Fruit fly (Drosophila melanogaster) whole organism, embryonic: ENCODE results near the gene CG4537.

ENCODE experiments used
- Bteb2 ChIP-seq: fragments of 200-800 bp; sonication (Bioruptor generic); optimal IDR thresholded peaks from 2 replicates; lab custom pipeline; 2016; ENCODE audit warnings: missing biosample characterization, missing genetic modification characterization
- CG10267 ChIP-seq: fragments of 200-800 bp; sonication (Bioruptor generic); optimal IDR thresholded peaks from 2 replicates; lab custom pipeline; 2018; ENCODE audit warnings: missing biosample characterization, mild to moderate bottlenecking, missing genetic modification characterization, moderate library complexity
- CG10431 ChIP-seq: fragments of 200-800 bp; sonication (Bioruptor generic); optimal IDR thresholded peaks from 3 replicates; lab custom pipeline; 2018; ENCODE audit warnings: missing biosample characterization, mild to moderate bottlenecking, missing genetic modification characterization
- CG10654 ChIP-seq: fragments of 200-800 bp; sonication (Bioruptor generic); optimal IDR thresholded peaks from 2 replicates; lab custom pipeline; 2016; ENCODE audit warnings: missing biosample characterization, missing genetic modification characterization
- CG1233 ChIP-seq: fragments of 200-800 bp; sonication (Bioruptor generic); optimal IDR thresholded peaks from 4 replicates; lab custom pipeline; 2018; ENCODE audit warnings: missing biosample characterization, mild to moderate bottlenecking, missing genetic modification characterization
- CG13287 ChIP-seq: fragments of 200-800 bp; sonication (Bioruptor generic); IDR thresholded peaks from 2 replicates; pipeline ENCODE4 v1.3.6; 2022; ENCODE audit warnings: missing biosample characterization, missing genetic modification characterization; ENCODE audit not compliant: partially characterized antibody
- CG1603 ChIP-seq: fragments of 200-800 bp; sonication (Bioruptor generic); optimal IDR thresholded peaks from 2 replicates; lab custom pipeline; 2019; ENCODE audit warnings: missing biosample characterization, mild to moderate bottlenecking, missing genetic modification characterization, moderate library complexity
- CG2875 ChIP-seq: fragments of 200-800 bp; sonication (Bioruptor generic); optimal IDR thresholded peaks from 2 replicates; lab custom pipeline; 2017; ENCODE audit warnings: missing biosample characterization, mild to moderate bottlenecking, missing genetic modification characterization, missing genetic modification reagents
- CG31224 ChIP-seq: fragments of 200-800 bp; sonication (Bioruptor generic); IDR thresholded peaks from 2 replicates; pipeline ENCODE4 v1.3.6; 2022; ENCODE audit warnings: missing biosample characterization, missing genetic modification characterization
- CG31365 ChIP-seq: fragments of 200-800 bp; sonication (Bioruptor generic); optimal IDR thresholded peaks from 2 replicates; lab custom pipeline; 2018; ENCODE audit warnings: missing biosample characterization, mild to moderate bottlenecking, missing genetic modification characterization
- CG34224 ChIP-seq: fragments of 200-800 bp; sonication (Bioruptor generic); IDR thresholded peaks from 3 replicates; pipeline ENCODE4 v1.3.6; 2022; ENCODE audit warnings: missing biosample characterization, missing genetic modification characterization; ENCODE audit not compliant: partially characterized antibody
- CG3726 ChIP-seq: fragments of 200-800 bp; sonication (Bioruptor generic); IDR thresholded peaks from 3 replicates; pipeline ENCODE4, ENCODE4 v1.3.6; 2022; ENCODE audit warnings: missing biosample characterization, missing genetic modification characterization
- CG4328 ChIP-seq: fragments of 200-800 bp; sonication (Bioruptor generic); optimal IDR thresholded peaks from 3 replicates; lab custom pipeline; 2017; ENCODE audit warnings: missing biosample characterization, missing genetic modification reagents, missing genetic modification characterization
- CG5180 ChIP-seq: fragments of 200-800 bp; sonication (Bioruptor generic); optimal IDR thresholded peaks from 3 replicates; lab custom pipeline; 2017; ENCODE audit warnings: missing biosample characterization, missing genetic modification characterization, mild to moderate bottlenecking, moderate library complexity, missing genetic modification reagents
- CG6254 ChIP-seq: fragments of 200-800 bp; sonication (Bioruptor generic); optimal IDR thresholded peaks from 3 replicates; lab custom pipeline; 2017; ENCODE audit warnings: mild to moderate bottlenecking, missing biosample characterization, missing genetic modification reagents, missing genetic modification characterization
- CG6654 ChIP-seq: fragments of 200-800 bp; sonication (Bioruptor generic); optimal IDR thresholded peaks from 2 replicates; lab custom pipeline; 2017; ENCODE audit warnings: missing biosample characterization, mild to moderate bottlenecking, missing genetic modification characterization
- CG6791 ChIP-seq: fragments of 200-800 bp; sonication (Bioruptor generic); IDR thresholded peaks from 3 replicates; pipeline ENCODE4 v1.3.6; 2022; ENCODE audit warnings: missing biosample characterization, missing genetic modification characterization; ENCODE audit not compliant: partially characterized antibody
- CG6813 ChIP-seq: fragments of 200-800 bp; sonication (Bioruptor generic); optimal IDR thresholded peaks from 2 replicates; lab custom pipeline; 2017; ENCODE audit warnings: missing biosample characterization, missing genetic modification characterization, mild to moderate bottlenecking, moderate library complexity, missing genetic modification reagents
- CrebB ChIP-seq: fragments of 200-800 bp; sonication (Bioruptor generic); optimal IDR thresholded peaks from 3 replicates; lab custom pipeline; 2018; ENCODE audit warnings: missing biosample characterization, mild to moderate bottlenecking, missing genetic modification characterization
- Deaf1 ChIP-seq: fragments of 200-800 bp; optimal IDR thresholded peaks from 3 replicates; lab custom pipeline; 2019; ENCODE audit warnings: missing biosample characterization, mild to moderate bottlenecking, missing genetic modification characterization, moderate library complexity
- Drgx ChIP-seq: fragments of 200-800 bp; sonication (Bioruptor generic); IDR thresholded peaks from 2 replicates; pipeline ENCODE4 v1.3.6; 2022; ENCODE audit warnings: missing biosample characterization, missing genetic modification characterization
- Hand ChIP-seq: fragments of 200-800 bp; sonication (Bioruptor generic); optimal IDR thresholded peaks from 2 replicates; lab custom pipeline; 2017; ENCODE audit warnings: mild to moderate bottlenecking, missing biosample characterization, missing genetic modification reagents, missing genetic modification characterization
- HmgZ ChIP-seq: fragments of 200-800 bp; sonication (Bioruptor generic); optimal IDR thresholded peaks from 2 replicates; lab custom pipeline; 2018; ENCODE audit warnings: missing biosample characterization, mild to moderate bottlenecking, missing genetic modification characterization
- Lpt ChIP-seq: fragments of >200 bp; optimal IDR thresholded peaks from 2 replicates; lab custom pipeline; 2018; ENCODE audit warnings: missing biosample characterization, missing genetic modification characterization
- Med ChIP-seq: fragments of 200-800 bp; sonication (Bioruptor generic); peaks from one replicate; lab custom pipeline; 2016; ENCODE audit warnings: missing biosample characterization, missing genetic modification characterization, mild to moderate bottlenecking, inconsistent platforms, moderate library complexity
- Mrtf ChIP-seq: fragments of 200-800 bp; sonication (Bioruptor generic); IDR thresholded peaks from 3 replicates; pipeline ENCODE4 v1.3.6; 2022; ENCODE audit warnings: missing biosample characterization, missing genetic modification characterization
- Opbp ChIP-seq: fragments of 200-800 bp; sonication (Bioruptor generic); IDR thresholded peaks from 3 replicates; pipeline ENCODE4 v1.3.6; 2022; ENCODE audit warnings: missing biosample characterization, missing genetic modification characterization; ENCODE audit not compliant: partially characterized antibody
- Ptx1 ChIP-seq: fragments of 200-800 bp; sonication (Bioruptor generic); IDR thresholded peaks from 2 replicates; pipeline ENCODE4 v1.3.6; 2022; ENCODE audit warnings: missing biosample characterization, missing genetic modification characterization
- Scr ChIP-seq: fragments of 200-800 bp; sonication (Bioruptor generic); IDR thresholded peaks from 2 replicates; pipeline ENCODE4 v1.3.6; 2022; ENCODE audit warnings: missing biosample characterization, missing genetic modification characterization; ENCODE audit not compliant: partially characterized antibody
- Side ChIP-seq: fragments of 200-800 bp; sonication (Bioruptor generic); optimal IDR thresholded peaks from 2 replicates; lab custom pipeline; 2016; ENCODE audit warnings: missing biosample characterization, missing genetic modification characterization
- Ssrp ChIP-seq: fragments of 200-800 bp; sonication (Bioruptor generic); optimal IDR thresholded peaks from 2 replicates; lab custom pipeline; 2018; ENCODE audit warnings: missing biosample characterization, mild to moderate bottlenecking, missing genetic modification characterization, moderate library complexity
- Xbp1 ChIP-seq: fragments of 200-800 bp; sonication (Bioruptor generic); optimal IDR thresholded peaks from 3 replicates; lab custom pipeline; 2016; ENCODE audit warnings: missing biosample characterization, mild to moderate bottlenecking, missing genetic modification characterization
- bab2 ChIP-seq: fragments of 200-800 bp; sonication (Bioruptor generic); optimal IDR thresholded peaks from 2 replicates; lab custom pipeline; 2016; ENCODE audit warnings: missing biosample characterization, missing genetic modification characterization
- da ChIP-seq: fragments of 200-800 bp; sonication (Bioruptor generic); optimal IDR thresholded peaks from 2 replicates; lab custom pipeline; 2016; ENCODE audit warnings: missing biosample characterization, missing genetic modification characterization
- danr ChIP-seq: fragments of 200-800 bp; sonication (Bioruptor generic); IDR thresholded peaks from 2 replicates; pipeline ENCODE4 v1.3.6; 2022; ENCODE audit warnings: missing biosample characterization, missing genetic modification characterization
- fru ChIP-seq: fragments of >200 bp; optimal IDR thresholded peaks from 2 replicates; lab custom pipeline; 2017
- gsb-n ChIP-seq: fragments of 200-800 bp; sonication (Bioruptor generic); optimal IDR thresholded peaks from 3 replicates; lab custom pipeline; 2018; ENCODE audit warnings: missing biosample characterization, mild to moderate bottlenecking, missing genetic modification characterization
- hb ChIP-seq: fragments of 200-800 bp; sonication (Bioruptor generic); IDR thresholded peaks from 3 replicates; pipeline ENCODE4 v1.3.6; 2022; ENCODE audit warnings: missing biosample characterization, missing genetic modification characterization; ENCODE audit not compliant: partially characterized antibody
- insv ChIP-seq, 2 experiments: fragments of 200-800 bp; sonication (Bioruptor generic); optimal IDR thresholded peaks; 3 replicates each; lab custom pipeline; 2016 to 2018; ENCODE audit warnings: missing biosample characterization in 2 of 2, missing genetic modification characterization in 2 of 2
- jumu ChIP-seq: fragments of 200-800 bp; sonication (Bioruptor generic); optimal IDR thresholded peaks from 3 replicates; lab custom pipeline; 2016; ENCODE audit warnings: missing biosample characterization, missing genetic modification characterization
- lilli ChIP-seq: fragments of 200-800 bp; sonication (Bioruptor generic); optimal IDR thresholded peaks from 3 replicates; lab custom pipeline; 2016; ENCODE audit warnings: missing biosample characterization, missing genetic modification characterization
- mam ChIP-seq: fragments of 200-800 bp; sonication (Bioruptor generic); optimal IDR thresholded peaks from 3 replicates; lab custom pipeline; 2016; ENCODE audit warnings: missing biosample characterization, missing genetic modification characterization
- nmo ChIP-seq: fragments of 200-800 bp; sonication (Bioruptor generic); optimal IDR thresholded peaks from 2 replicates; lab custom pipeline; 2018; ENCODE audit warnings: missing biosample characterization, mild to moderate bottlenecking, missing genetic modification characterization, moderate library complexity
- phol ChIP-seq: fragments of 200-800 bp; sonication (Bioruptor generic); optimal IDR thresholded peaks from 3 replicates; lab custom pipeline; 2018; ENCODE audit warnings: missing biosample characterization, mild to moderate bottlenecking, missing genetic modification characterization, moderate library complexity
- pnt ChIP-seq: fragments of 200-800 bp; sonication (Bioruptor generic); optimal IDR thresholded peaks from 3 replicates; lab custom pipeline; 2016; ENCODE audit warnings: missing biosample characterization, missing genetic modification characterization
- prd ChIP-seq, 3 experiments: fragments of >200 bp in 2 of 3; fragments of 200-800 bp in 1 of 3; sonication (Bioruptor generic) in 1 of 3; optimal IDR thresholded peaks in 2 of 3; IDR thresholded peaks in 1 of 3; 2 replicates in 2 of 3; 3 replicates in 1 of 3; pipeline versions ENCODE4 v1.3.6 to Lab custom; 2017 to 2022; ENCODE audit warnings: missing biosample characterization in 1 of 3, missing genetic modification characterization in 1 of 3
- rib ChIP-seq: fragments of 200-800 bp; sonication (Bioruptor generic); IDR thresholded peaks from 2 replicates; pipeline ENCODE4 v1.3.6; 2022; ENCODE audit warnings: missing biosample characterization, missing genetic modification characterization
- sna ChIP-seq: fragments of 200-800 bp; sonication (Bioruptor generic); IDR thresholded peaks from 2 replicates; pipeline ENCODE4 v1.3.6; 2022; ENCODE audit warnings: missing biosample characterization, missing genetic modification characterization; ENCODE audit not compliant: partially characterized antibody
- wor ChIP-seq: fragments of 200-800 bp; sonication (Bioruptor generic); IDR thresholded peaks from 2 replicates; pipeline ENCODE4 v1.3.6; 2022; ENCODE audit warnings: missing biosample characterization, missing genetic modification characterization
- zen ChIP-seq: fragments of 200-800 bp; sonication (Bioruptor generic); optimal IDR thresholded peaks from 3 replicates; lab custom pipeline; 2018; ENCODE audit warnings: missing biosample characterization, mild to moderate bottlenecking, missing genetic modification characterization, moderate library complexity

CG4537 gene

dm6 chr2L:9887856-9888269 is 2.8 kb upstream of the CG4537 start, which contains the start of gene Fkbp59:
TSS of gene Fkbp59 (plus strand) at chr2L:9888005.
- TF ChIP-seq bab2 (GFP tag; lab: Kevin White, UChicago) (no peak), CG2875 (no peak), Opbp (GFP tag; lab: Robert Waterston, UW) (peak; percentile 58; the same call in 2 of the 3 replicates), wor (GFP tag; lab: Robert Waterston, UW) (no peak), pnt (GFP tag; lab: Kevin White, UChicago) (no peak), CG34224 (GFP tag; lab: Robert Waterston, UW) (peak; percentile 21; the same call in 1 of the 3 replicates), Med (peak; percentile 64), CG1233 (GFP tag; lab: Kevin White, UChicago) (no peak), CG10267 (tag; lab: Kevin White, UChicago) (peak; percentile 31), CG4328 (GFP tag; lab: Kevin White, UChicago) (no peak), HmgZ (tag; lab: Kevin White, UChicago) (peak; percentile 60), Hand (GFP tag; lab: Kevin White, UChicago) (no peak), Scr (GFP tag; lab: Robert Waterston, UW) (peak; percentile 76), lilli (GFP tag; lab: Kevin White, UChicago) (peak; percentile 18), rib (GFP tag; lab: Robert Waterston, UW) (0 out of 2 replicates have a peak, but pooled peaks have one; percentile 47), CG5180 (GFP tag; lab: Kevin White, UChicago) (no peak), CG31365 (peak; percentile 19), Mrtf (no peak), insv (GFP tag; optimal IDR thresholded peaks at IDR 0.05; lab: Kevin White, UChicago) (peak in 1 of 2 experiments; percentile 43), CrebB (peak; percentile 20), CG6654 (no peak), Side (GFP tag; lab: Kevin White, UChicago) (no peak), CG6254 (GFP tag; lab: Kevin White, UChicago) (no peak), CG10431 (no peak), zen (tag; lab: Kevin White, UChicago) (peak; percentile 44), CG3726 (no peak), Xbp1 (peak; percentile 40), Drgx (GFP tag; lab: Robert Waterston, UW) (no peak), Bteb2 (GFP tag; lab: Kevin White, UChicago) (no peak), CG10654 (no peak), mam (GFP tag; lab: Kevin White, UChicago) (no peak), hb (GFP tag; lab: Robert Waterston, UW) (peak; percentile 94), Ptx1 (GFP tag; lab: Robert Waterston, UW) (no peak), CG1603 (tag; lab: Kevin White, UChicago) (peak; percentile 63), jumu (no peak), CG31224 (GFP tag; lab: Robert Waterston, UW) (no peak), Ssrp (no peak), CG6791 (GFP tag; lab: Robert Waterston, UW) (peak; percentile 94), Deaf1 (tag; lab: Kevin White, UChicago) (peak; percentile 6), CG6813 (no peak), fru (lab: Kevin White, UChicago) (no peak), phol (tag; lab: Kevin White, UChicago) (peak; percentile 12), da (GFP tag; lab: Kevin White, UChicago) (no peak), danr (no peak), sna (GFP tag; lab: Robert Waterston, UW) (peak; percentile 69), Lpt (GFP tag; lab: Kevin White, UChicago) (no peak), CG13287 (GFP tag; lab: Robert Waterston, UW) (peak; percentile 82), gsb-n (tag; lab: Kevin White, UChicago) (no peak), prd (optimal IDR thresholded peaks at IDR 0.05; lab: Kevin White, UChicago) (no peak), prd (GFP tag; IDR thresholded peaks at IDR 0.05; lab: Robert Waterston, UW) (peak; percentile 17; the same call in 1 of the 3 replicates), nmo (peak; percentile 17)
